Worm (Caenorhabditis elegans): ENCODE measurements around the gene sftb-6.

- TF ChIP-seq efl-1 (optimal IDR thresholded peaks at IDR 0.05) = no peak
- TF ChIP-seq efl-1 (GFP tag; optimal IDR thresholded peaks at IDR 0.05 in 1 of 2) = no peak
- no peak for TF ChIP-seq dpl-1 (GFP tag; optimal IDR thresholded peaks at IDR 0.05)
- TF ChIP-seq snu-23 (GFP tag; optimal IDR thresholded peaks at IDR 0.05) = no peak
- TF ChIP-seq nhr-11 (tag; optimal IDR thresholded peaks at IDR 0.05) = no peak
- no peak for TF ChIP-seq lin-15B (tag; optimal IDR thresholded peaks at IDR 0.05)
- TF ChIP-seq snpc-4 (tag; optimal IDR thresholded peaks at IDR 0.05) = no peak
- TF ChIP-seq ztf-11 (tag; optimal IDR thresholded peaks at IDR 0.05) = no peak
- no peak for TF ChIP-seq unc-86 (tag; optimal IDR thresholded peaks at IDR 0.05)
- no peak for TF ChIP-seq egl-27 (tag; optimal IDR thresholded peaks at IDR 0.05)
These were observed 35.5 kb downstream of the sftb-6 start, which contains the start of gene cwn-1 for ce11 chrII:133548-134275.

Measured in whole organism, L1 larva.